Worm (Caenorhabditis elegans) whole organism, midembryonic: ENCODE measurements around the gene skr-13.

Experiments used
- T22C8.4 ChIP-seq: fragments of 200-800 bp; sonication (Bioruptor generic); IDR thresholded peaks from 2 replicates; pipeline ENCODE4 v1.3.6; 2022; ENCODE audit warnings: missing genetic modification characterization, missing compliant biosample characterization
- cog-1 ChIP-seq: sonication (generic microtip); optimal IDR thresholded peaks from 2 replicates; lab custom pipeline; 2016; ENCODE audit warnings: missing genetic modification characterization, missing compliant biosample characterization
- flt-1 ChIP-seq: fragments of 200-800 bp; sonication (Bioruptor generic); IDR thresholded peaks from 2 replicates; pipeline ENCODE4 v1.3.6; 2022; ENCODE audit warnings: missing genetic modification characterization, missing compliant biosample characterization
- tab-1 ChIP-seq: fragments of 200-800 bp; sonication (Bioruptor generic); IDR thresholded peaks from 2 replicates; pipeline ENCODE4 v1.3.6; 2022; ENCODE audit warnings: missing genetic modification characterization, missing compliant biosample characterization
- ztf-23 ChIP-seq: fragments of 200-800 bp; sonication (Bioruptor generic); IDR thresholded peaks from 2 replicates; pipeline ENCODE4 v1.3.6; 2022; ENCODE audit warnings: missing genetic modification reagents, missing genetic modification characterization, missing compliant biosample characterization
- ztf-29 ChIP-seq: fragments of 200-800 bp; sonication (Bioruptor generic); IDR thresholded peaks from 2 replicates; pipeline ENCODE4 v1.3.6; 2022; ENCODE audit warnings: missing genetic modification reagents, missing genetic modification characterization, missing compliant biosample characterization

skr-13 gene

ce11 chrIV:17116821-17117220 lies 45.6 kb downstream of the skr-13 start:
- TF ChIP-seq cog-1 (tag; lab: Kevin White, UChicago) (no peak), tab-1 (0 out of 2 replicates have a peak, but pooled peaks have one; percentile 51), ztf-23 (GFP tag; lab: Robert Waterston, UW) (no peak)

ce11 chrIV:17116345-17116744 lies 46.1 kb downstream of the skr-13 start, which contains the start of gene cyn-13:
TSS of gene cyn-13 (minus strand) at chrIV:17116657.
- no peak for TF ChIP-seq T22C8.4 (GFP tag; lab: Robert Waterston, UW)
- TF ChIP-seq ztf-29 (GFP tag; lab: Robert Waterston, UW) = no peak
- no peak for TF ChIP-seq flt-1 (GFP tag; lab: Robert Waterston, UW)
- no peak for TF ChIP-seq tab-1
- no peak for TF ChIP-seq cog-1 (tag; lab: Kevin White, UChicago)
